Worm (Caenorhabditis elegans): ENCODE data around the gene sri-47.
"Not testable (repeated sequence)": the region's sequence is repeated elsewhere in the genome, so short reads cannot be mapped to it uniquely, and the experiment has no call there.

The sri-47 gene

ce11 chrII:2686985-2687675, 30.4 kb downstream of the sri-47 start, which contains the start of the genes sup-9 and nspf-1 (continued):
- TF ChIP-seq fkh-4 (tag; optimal IDR thresholded peaks at IDR 0.05; ENCODE audit: borderline replicate concordance) (peak; percentile 78), egl-13 (tag; optimal IDR thresholded peaks at IDR 0.05) (no peak), xbp-1 (tag; optimal IDR thresholded peaks at IDR 0.05) (no peak), snu-23 (GFP tag; optimal IDR thresholded peaks at IDR 0.05) (peak; percentile 45), mef-2 (tag; optimal IDR thresholded peaks at IDR 0.05) (no peak), C16A3.4 (tag; optimal IDR thresholded peaks at IDR 0.05) (no peak), unc-30 (tag; optimal IDR thresholded peaks at IDR 0.05) (no peak), dpl-1 (GFP tag; optimal IDR thresholded peaks at IDR 0.05) (no peak), fkh-8 (tag; optimal IDR thresholded peaks at IDR 0.05) (no peak), hlh-17 (GFP tag; optimal IDR thresholded peaks at IDR 0.05; ENCODE audit: borderline replicate concordance) (no peak), fkh-10 (GFP tag; optimal IDR thresholded peaks at IDR 0.05) (peak; percentile 63)

DNA sequence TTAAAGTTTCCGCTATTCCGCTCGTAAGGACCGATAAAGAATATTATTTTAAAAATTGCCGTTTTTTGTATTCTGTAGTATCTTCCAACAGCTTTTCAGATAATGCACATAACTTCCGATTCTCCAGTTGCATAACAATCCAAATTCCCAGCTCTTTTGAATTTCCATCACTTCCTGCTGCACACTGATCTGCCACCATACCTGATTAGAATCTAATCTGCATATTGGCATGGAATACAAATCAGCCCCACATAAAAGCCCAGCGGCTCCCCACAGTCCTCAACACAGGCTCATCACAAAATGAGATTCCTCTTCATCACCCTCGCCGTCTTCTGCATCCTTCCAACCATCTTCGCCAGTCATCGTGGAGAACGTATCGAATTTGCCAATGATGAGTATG, 31.9 kb downstream of the sri-47 start, which contains the start of gene nspf-2:
nspf-2 (plus strand) TSS at position 301 of the 400 bp plus-strand sequence.
- not testable (repeated sequence) for TF ChIP-seq efl-3 (GFP tag; optimal IDR thresholded peaks at IDR 0.05); lin-13 (GFP tag; optimal IDR thresholded peaks at IDR 0.05); mef-2 (tag; optimal IDR thresholded peaks at IDR 0.05)

ce11 chrII:2690080-2690479, 33.4 kb downstream of the sri-47 start, which contains the start of gene nspf-3:
Gene nspf-3, minus strand, starts transcription at chrII:2690180.
- TF ChIP-seq pag-3 (tag; optimal IDR thresholded peaks at IDR 0.05; ENCODE audit: borderline replicate concordance, insufficient read depth) (no peak), ztf-4 (tag; optimal IDR thresholded peaks at IDR 0.05) (no peak)

ce11 chrII:2692476-2692875, 35.8 kb downstream of the sri-47 start, which contains the start of gene set-11:
Gene set-11, minus strand, starts transcription at chrII:2692576.
- TF ChIP-seq jun-1 (tag; optimal IDR thresholded peaks at IDR 0.05) (no peak), nhr-11 (tag; optimal IDR thresholded peaks at IDR 0.05) (no peak), tlp-1 (tag; optimal IDR thresholded peaks at IDR 0.05) (no peak), unc-62 (GFP tag; optimal IDR thresholded peaks at IDR 0.05) (no peak), ama-1 (optimal IDR thresholded peaks at IDR 0.05) (no peak), nhr-237 (tag; optimal IDR thresholded peaks at IDR 0.05) (no peak), elt-3 (tag; optimal IDR thresholded peaks at IDR 0.05) (no peak), xbp-1 (tag; optimal IDR thresholded peaks at IDR 0.05) (no peak), nhr-47 (tag; optimal IDR thresholded peaks at IDR 0.05) (no peak), fkh-8 (tag; optimal IDR thresholded peaks at IDR 0.05) (no peak), lsy-2 (tag; optimal IDR thresholded peaks at IDR 0.05) (no peak), efl-3 (GFP tag; optimal IDR thresholded peaks at IDR 0.05) (no peak), ets-5 (GFP tag; IDR thresholded peaks at IDR 0.05) (no peak), C34B4.2 (tag; optimal IDR thresholded peaks at IDR 0.05) (no peak), hlh-17 (GFP tag; optimal IDR thresholded peaks at IDR 0.05; ENCODE audit: borderline replicate concordance) (no peak), nhr-12 (tag; optimal IDR thresholded peaks at IDR 0.05) (no peak), C04F5.9 (tag; optimal IDR thresholded peaks at IDR 0.05) (no peak), mef-2 (tag; optimal IDR thresholded peaks at IDR 0.05) (no peak)

DNA sequence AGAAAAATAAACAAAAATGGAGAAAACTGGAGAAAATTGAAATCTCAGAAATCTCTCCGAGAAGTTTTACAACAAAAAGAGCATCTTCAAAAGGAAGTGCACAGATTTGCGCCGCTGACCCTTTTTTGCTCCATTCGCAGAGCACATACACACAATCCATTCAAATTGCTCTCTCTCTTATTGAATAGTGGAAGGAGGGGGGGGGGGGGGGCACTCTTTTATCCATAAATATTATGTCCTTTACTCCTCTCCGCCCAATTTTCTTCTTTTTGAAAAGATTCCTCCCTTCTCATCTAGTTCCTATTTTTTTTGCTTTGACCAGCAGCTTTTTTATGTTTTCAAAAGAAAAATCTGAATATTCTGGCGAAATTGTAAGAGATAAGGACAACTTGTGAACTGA, 38.4 kb downstream of the sri-47 start:
- TF ChIP-seq fkh-10 (GFP tag; optimal IDR thresholded peaks at IDR 0.05) (peak; percentile 33), hpl-2 (GFP tag; optimal IDR thresholded peaks at IDR 0.05) (no peak), ceh-90 (tag; optimal IDR thresholded peaks at IDR 0.05) (no peak), egl-27 (tag; optimal IDR thresholded peaks at IDR 0.05) (no peak), lin-14 (GFP tag; optimal IDR thresholded peaks at IDR 0.05) (peak; percentile 57), efl-1 (optimal IDR thresholded peaks at IDR 0.05) (no peak), efl-1 (GFP tag; optimal IDR thresholded peaks at IDR 0.05 in 1 of 2) (peak in 1 of 2 experiments; percentile 88), rnt-1 (tag; optimal IDR thresholded peaks at IDR 0.05) (no peak), elt-2 (tag; optimal IDR thresholded peaks at IDR 0.05) (no peak), zag-1 (tag; optimal IDR thresholded peaks at IDR 0.05) (no peak), nhr-237 (tag; optimal IDR thresholded peaks at IDR 0.05) (no peak), ama-1 (optimal IDR thresholded peaks at IDR 0.05) (no peak), ceh-63 (GFP tag; optimal IDR thresholded peaks at IDR 0.05) (no peak), hlh-4 (tag; optimal IDR thresholded peaks at IDR 0.05) (no peak)
